Worm (Caenorhabditis elegans): ENCODE results near the gene gst-32.

- TF ChIP-seq him-1 (tag; optimal IDR thresholded peaks at IDR 0.05) (no peak), W03F9.2 (tag; optimal IDR thresholded peaks at IDR 0.05) (no peak), dao-5 (tag; optimal IDR thresholded peaks at IDR 0.05) (no peak)
These were observed 8.5 kb downstream of the gst-32 start, which contains the start of gene gst-29 for ce11 chrII:15169811-15170282.

Data from whole organism, L4/young adult.